Worm (Caenorhabditis elegans) whole organism, midembryonic: ENCODE data around the gene sre-56.

Experiments
- flt-1 ChIP-seq: fragments of 200-800 bp; sonication (Bioruptor generic); IDR thresholded peaks from 2 replicates; pipeline ENCODE4 v1.3.6; 2022; ENCODE audit warnings: missing genetic modification characterization, missing compliant biosample characterization
- klf-2 ChIP-seq: fragments of 200-800 bp; sonication (Bioruptor generic); conservative IDR thresholded peaks from 2 replicates; pipeline ENCODE4 v1.3.6; 2022; ENCODE audit warnings: missing genetic modification reagents, missing genetic modification characterization, missing compliant biosample characterization
- ref-1 ChIP-seq: fragments of 200-800 bp; sonication (Bioruptor generic); conservative IDR thresholded peaks from 2 replicates; pipeline ENCODE4 v1.3.6; 2022; ENCODE audit warnings: missing genetic modification reagents, missing genetic modification characterization, missing compliant biosample characterization
- tab-1 ChIP-seq: fragments of 200-800 bp; sonication (Bioruptor generic); IDR thresholded peaks from 2 replicates; pipeline ENCODE4 v1.3.6; 2022; ENCODE audit warnings: missing genetic modification characterization, missing compliant biosample characterization

DNA sequence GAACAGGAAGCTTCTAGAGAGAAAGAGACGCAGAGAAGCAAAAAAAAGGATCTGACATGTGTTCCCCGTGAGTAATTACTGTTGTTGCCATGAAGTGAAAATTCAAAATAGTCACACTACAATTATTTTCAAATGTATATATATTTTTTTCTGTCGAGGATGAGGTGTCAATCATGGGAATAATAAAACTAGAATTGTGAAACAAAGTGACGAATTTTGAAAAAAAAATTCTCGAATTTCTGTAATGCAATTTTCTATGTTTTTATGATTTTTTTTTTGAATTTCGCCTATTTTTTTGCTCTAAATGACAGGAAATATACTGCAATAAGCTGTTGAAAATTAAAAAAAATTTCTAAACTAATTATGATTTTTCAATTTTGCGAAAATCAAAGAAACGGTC is 28.8 kb downstream of the sre-56 start:
- TF ChIP-seq flt-1 (GFP tag; lab: Robert Waterston, UW), result no peak
- TF ChIP-seq tab-1, result no peak
- TF ChIP-seq klf-2 (GFP tag; lab: Robert Waterston, UW), result no peak
- TF ChIP-seq ref-1 (GFP tag; lab: Robert Waterston, UW), result no peak
